Fruit fly (Drosophila melanogaster): ENCODE results near the gene SK.

- no peak for TF ChIP-seq psq (optimal IDR thresholded peaks at IDR 0.05)
- TF ChIP-seq usp (GFP tag; optimal IDR thresholded peaks at IDR 0.05) = no peak
- no peak for TF ChIP-seq pan (optimal IDR thresholded peaks at IDR 0.05)
- no peak for TF ChIP-seq EcR (GFP tag; optimal IDR thresholded peaks at IDR 0.05)
- no peak for TF ChIP-seq Dll (optimal IDR thresholded peaks at IDR 0.05)
These were observed 88.5 kb downstream of the SK start for dm6 chrX:5428341-5429077.
